Worm (Caenorhabditis elegans): ENCODE data around the gene Y25C1A.14.

Y25C1A.14 gene

DNA sequence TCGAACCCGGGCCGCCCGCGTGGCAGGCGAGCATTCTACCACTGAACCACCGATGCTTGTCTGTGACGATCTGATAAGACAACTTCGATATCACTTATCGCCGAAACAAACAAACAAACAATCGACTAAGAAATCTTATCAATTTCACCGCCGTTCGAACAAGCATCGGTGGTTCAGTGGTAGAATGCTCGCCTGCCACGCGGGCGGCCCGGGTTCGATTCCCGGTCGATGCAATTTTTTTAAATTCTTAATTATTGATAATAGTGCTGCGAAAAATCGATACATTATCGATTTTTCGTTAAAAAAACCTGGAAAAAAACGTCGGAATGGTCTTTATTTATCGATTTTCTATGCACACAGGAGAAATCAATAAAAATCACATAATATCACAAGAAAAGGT is 34.5 kb downstream of the Y25C1A.14 start (continued):
- TF ChIP-seq lsy-27 (tag; optimal IDR thresholded peaks at IDR 0.05; ENCODE audit: borderline replicate concordance, insufficient read depth) (no peak), lin-40 (tag; optimal IDR thresholded peaks at IDR 0.05) (peak; percentile 48), sptf-2 (GFP tag; optimal IDR thresholded peaks at IDR 0.05) (no peak), cebp-2 (GFP tag; IDR thresholded peaks at IDR 0.05) (no peak), somi-1 (GFP tag; optimal IDR thresholded peaks at IDR 0.05) (no peak), lin-54 (GFP tag; optimal IDR thresholded peaks at IDR 0.05) (peak; percentile 51), tbx-9 (tag; optimal IDR thresholded peaks at IDR 0.05; ENCODE audit: borderline replicate concordance) (no peak), efl-1 (GFP tag; optimal IDR thresholded peaks at IDR 0.05) (no peak), unc-130 (GFP tag; optimal IDR thresholded peaks at IDR 0.05) (peak; percentile 65), tbp1 (GFP tag; optimal IDR thresholded peaks at IDR 0.05) (peak; percentile 95), C06A6.2 (GFP tag; conservative IDR thresholded peaks at IDR 0.05) (no peak), atf-7 (tag; optimal IDR thresholded peaks at IDR 0.05) (no peak), Y95B8A.8 (GFP tag; IDR thresholded peaks at IDR 0.05) (peak; percentile 74; the same call in 1 of the 2 replicates), let-607 (tag; optimal IDR thresholded peaks at IDR 0.05) (peak; percentile 2 to 5), nhr-27 (tag; optimal IDR thresholded peaks at IDR 0.05) (no peak), gei-17 (GFP tag; optimal IDR thresholded peaks at IDR 0.05) (no peak), let-526 (GFP tag; IDR thresholded peaks at IDR 0.05) (0 out of 2 replicates have a peak, but pooled peaks have one; percentile 20), Y56A3A.18 (GFP tag; IDR thresholded peaks at IDR 0.05) (no peak), hlh-26 (GFP tag; conservative IDR thresholded peaks at IDR 0.05) (no peak), lsl-1 (GFP tag; optimal IDR thresholded peaks at IDR 0.05) (peak; percentile 46), snpc-3.4 (tag; optimal IDR thresholded peaks at IDR 0.05) (peak; percentile 34), ama-1 (optimal IDR thresholded peaks at IDR 0.05) (no peak), ama-1 (GFP tag; optimal IDR thresholded peaks at IDR 0.05) (peak in 1 of 2 experiments; percentile 38), nfya-1 (tag; optimal IDR thresholded peaks at IDR 0.05; ENCODE audit: borderline replicate concordance, insufficient read depth) (no peak), madf-6 (GFP tag; IDR thresholded peaks at IDR 0.05) (peak; percentile 73), lin-26 (GFP tag; IDR thresholded peaks at IDR 0.05) (no peak; the same call in 1 of the 2 replicates), K11D2.4 (GFP tag; IDR thresholded peaks at IDR 0.05) (0 out of 2 replicates have a peak, but pooled peaks have one; percentile 33), ceh-100 (GFP tag; IDR thresholded peaks at IDR 0.05) (peak; percentile 53; the same call in 1 of the 2 replicates), F49E8.2 (tag; optimal IDR thresholded peaks at IDR 0.05; ENCODE audit: insufficient read depth) (peak; percentile 18), egl-44 (GFP tag; IDR thresholded peaks at IDR 0.05) (no peak), snpc-4 (GFP tag; optimal IDR thresholded peaks at IDR 0.05) (peak; percentile 39), snpc-4 (tag; optimal IDR thresholded peaks at IDR 0.05) (peak in 3 of 4 experiments; percentile 41 to 62 (median 43)), aptf-2 (GFP tag; conservative IDR thresholded peaks at IDR 0.05) (no peak), ceh-40 (GFP tag; IDR thresholded peaks at IDR 0.05) (no peak), aptf-3 (GFP tag; IDR thresholded peaks at IDR 0.05) (no peak), mes-4 (tag; optimal IDR thresholded peaks at IDR 0.05) (no peak), ztf-3 (GFP tag; optimal IDR thresholded peaks at IDR 0.05) (no peak), F37B4.10 (GFP tag; IDR thresholded peaks at IDR 0.05) (no peak), bed-2 (GFP tag; IDR thresholded peaks at IDR 0.05) (no peak), pha-4 (tag; optimal IDR thresholded peaks at IDR 0.05) (no peak), hrde-1 (tag; optimal IDR thresholded peaks at IDR 0.05; ENCODE audit: borderline replicate concordance) (peak; percentile 66), mcd-1 (GFP tag; IDR thresholded peaks at IDR 0.05) (peak; percentile 54), hlh-12 (tag; optimal IDR thresholded peaks at IDR 0.05) (no peak), athp-1 (tag; optimal IDR thresholded peaks at IDR 0.05) (no peak), rcor-1 (GFP tag; IDR thresholded peaks at IDR 0.05) (peak; percentile 56; the same call in 1 of the 2 replicates), snpc-1.1 (tag; optimal IDR thresholded peaks at IDR 0.05; ENCODE audit: insufficient read depth) (peak; percentile 48), Y67H2A.10 (GFP tag; conservative IDR thresholded peaks at IDR 0.05) (no peak), hmg-1.2 (GFP tag; IDR thresholded peaks at IDR 0.05) (peak; percentile 79)

Data from whole organism, young adult.